Fruit fly (Drosophila melanogaster): ENCODE data around the gene Hsp68.

The Hsp68 gene

DNA sequence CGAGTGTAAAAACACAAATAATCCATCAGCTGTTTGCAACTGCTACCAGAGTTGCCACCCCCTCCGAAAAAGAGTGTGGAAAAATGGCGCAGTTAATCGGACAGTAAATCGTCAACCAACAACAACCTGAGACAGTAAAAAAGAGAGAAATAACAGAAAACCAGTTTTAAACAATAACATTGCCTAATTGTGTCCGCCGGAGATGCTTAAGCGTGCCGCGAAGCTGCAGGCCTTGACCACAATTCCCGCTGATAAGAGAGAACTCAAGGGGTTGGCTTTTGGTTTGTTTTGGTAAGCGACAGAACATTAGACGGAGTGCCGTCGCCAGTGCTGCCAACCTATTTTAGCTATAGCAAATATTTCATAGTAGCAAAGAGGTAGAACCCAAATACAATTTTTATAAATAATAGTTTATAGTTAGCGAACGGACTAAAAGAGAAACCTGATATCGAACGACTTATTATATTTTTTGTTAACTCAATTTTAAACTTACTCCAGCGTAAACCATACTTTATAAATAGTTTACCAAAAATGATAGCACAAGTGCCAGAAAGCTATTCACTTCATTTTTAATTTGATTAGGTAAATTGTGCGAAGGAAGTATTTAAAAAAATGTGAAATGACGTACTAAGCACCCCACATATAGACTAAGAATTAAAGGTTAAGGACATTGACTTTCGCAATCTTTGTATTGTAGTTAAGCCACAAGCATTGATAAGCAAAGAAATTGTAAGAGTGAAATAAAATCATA, 6.2 kb downstream of the Hsp68 start, which contains the start of the genes Atg6 and Pisd (continued):
- TF ChIP-seq CG10979 (tag; optimal IDR thresholded peaks at IDR 0.05) (peak; percentile 21), cas (GFP tag; IDR thresholded peaks at IDR 0.05) (no peak), gem (tag; optimal IDR thresholded peaks at IDR 0.05) (peak; percentile 25), CG6272 (GFP tag; IDR thresholded peaks at IDR 0.05) (0 out of 2 replicates have a peak, but pooled peaks have one; percentile 5), ranshi (GFP tag; IDR thresholded peaks at IDR 0.05) (0 out of 2 replicates have a peak, but pooled peaks have one; percentile 20), B-H2 (GFP tag; optimal IDR thresholded peaks at IDR 0.05) (peak; percentile 76), stwl (tag; optimal IDR thresholded peaks at IDR 0.05) (peak; percentile 53), CG11696 (GFP tag; IDR thresholded peaks at IDR 0.05) (no peak), Optix (GFP tag; IDR thresholded peaks at IDR 0.05) (0 out of 3 replicates have a peak, but pooled peaks have one; percentile 19), pzg (GFP tag; optimal IDR thresholded peaks at IDR 0.05) (peak; percentile 65), shn (GFP tag; optimal IDR thresholded peaks at IDR 0.05) (peak; percentile 0), CG9797 (GFP tag; optimal IDR thresholded peaks at IDR 0.05) (peak; percentile 26), CG4854 (GFP tag; optimal IDR thresholded peaks at IDR 0.05) (no peak), ind (GFP tag; optimal IDR thresholded peaks at IDR 0.05) (peak; percentile 26), lola (GFP tag; optimal IDR thresholded peaks at IDR 0.05) (no peak), hbn (GFP tag; IDR thresholded peaks at IDR 0.05; ENCODE audit: partially characterized antibody) (no peak), Rx (GFP tag; IDR thresholded peaks at IDR 0.05) (no peak), CG7839 (tag; optimal IDR thresholded peaks at IDR 0.05) (peak; percentile 15), CG3726 (GFP tag; IDR thresholded peaks at IDR 0.05) (no peak), nom (GFP tag; optimal IDR thresholded peaks at IDR 0.05) (peak; percentile 58), Dp (GFP tag; optimal IDR thresholded peaks at IDR 0.05) (peak; percentile 18), emc (GFP tag; optimal IDR thresholded peaks at IDR 0.05) (no peak), slbo (GFP tag; IDR thresholded peaks at IDR 0.05) (peak; percentile 59; the same call in 1 of the 2 replicates), sug (tag; optimal IDR thresholded peaks at IDR 0.05) (peak; percentile 81), pho (GFP tag; optimal IDR thresholded peaks at IDR 0.05) (peak; percentile 20), CG8924 (tag; optimal IDR thresholded peaks at IDR 0.05) (peak; percentile 74), E2f2 (GFP tag; IDR thresholded peaks at IDR 0.05) (peak; percentile 35; the same call in 1 of the 2 replicates), zen2 (GFP tag; IDR thresholded peaks at IDR 0.05; ENCODE audit: partially characterized antibody) (no peak), pros (GFP tag; optimal IDR thresholded peaks at IDR 0.05) (peak; percentile 90), Hmr (GFP tag; optimal IDR thresholded peaks at IDR 0.05) (peak; percentile 21), otp (GFP tag; IDR thresholded peaks at IDR 0.05) (peak; percentile 52; the same call in 1 of the 3 replicates), Awh (GFP tag; IDR thresholded peaks at IDR 0.05) (no peak), ATbp (GFP tag; optimal IDR thresholded peaks at IDR 0.05) (no peak), CG10321 (GFP tag; IDR thresholded peaks at IDR 0.05) (no peak), CG15514 (GFP tag; optimal IDR thresholded peaks at IDR 0.05) (peak; percentile 56), Sry-δ (GFP tag; optimal IDR thresholded peaks at IDR 0.05) (peak; percentile 54), CG7928 (GFP tag; optimal IDR thresholded peaks at IDR 0.05) (no peak), CG18764 (GFP tag; optimal IDR thresholded peaks at IDR 0.05) (no peak), Dll (GFP tag; IDR thresholded peaks at IDR 0.05; ENCODE audit: partially characterized antibody) (peak; percentile 45; the same call in 1 of the 4 replicates), CG14441 (GFP tag; IDR thresholded peaks at IDR 0.05) (peak; percentile 28; the same call in 1 of the 2 replicates), CG34376 (GFP tag; optimal IDR thresholded peaks at IDR 0.05) (peak; percentile 89), NC2β (GFP tag; optimal IDR thresholded peaks at IDR 0.05) (no peak), dm (GFP tag; optimal IDR thresholded peaks at IDR 0.05) (peak; percentile 10), prd (optimal IDR thresholded peaks at IDR 0.05) (no peak), prd (GFP tag; IDR thresholded peaks at IDR 0.05) (peak; percentile 42; the same call in 1 of the 3 replicates), Atf6 (GFP tag; IDR thresholded peaks at IDR 0.05) (peak; percentile 53), phol (tag; optimal IDR thresholded peaks at IDR 0.05) (peak; percentile 95), D19A (tag; optimal IDR thresholded peaks at IDR 0.05) (no peak), CG2120 (GFP tag; optimal IDR thresholded peaks at IDR 0.05) (peak; percentile 38)

Measured in whole organism, embryonic.